Fruit fly (Drosophila melanogaster): ENCODE data around the gene Sfp93F.
A peak's percentile ranks its signal among the peaks of the same experiment; 100 is the strongest.

DNA sequence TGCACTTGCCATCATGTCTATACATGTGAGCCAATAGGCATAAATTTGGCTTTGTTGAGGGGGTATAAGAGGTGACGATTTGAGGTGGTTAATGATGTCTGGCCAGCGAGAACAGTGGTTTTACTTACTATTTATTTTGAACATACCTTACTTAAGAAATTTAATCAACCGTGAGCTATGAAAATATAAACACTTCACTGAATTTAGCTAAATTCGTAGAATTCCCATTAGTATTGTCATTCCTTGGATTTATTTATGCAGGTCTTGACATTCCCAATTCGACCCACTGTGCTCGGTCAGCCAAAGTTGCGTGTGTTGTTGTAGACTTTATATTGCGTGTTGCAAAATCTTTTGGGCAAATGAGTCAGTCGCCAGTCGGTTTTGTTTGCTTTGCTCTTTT lies 48.2 kb downstream of the Sfp93F start:
- peak; percentile 53 for TF ChIP-seq achi (GFP tag; optimal IDR thresholded peaks at IDR 0.05)
- TF ChIP-seq CG8319 (GFP tag; optimal IDR thresholded peaks at IDR 0.05): no peak
- TF ChIP-seq CG3919 (GFP tag; optimal IDR thresholded peaks at IDR 0.05): peak; percentile 40
- TF ChIP-seq CG1621 (tag; optimal IDR thresholded peaks at IDR 0.05): no peak
- peak; percentile 82 for TF ChIP-seq CG6163 (GFP tag; IDR thresholded peaks at IDR 0.05)
